Worm (Caenorhabditis elegans) whole organism, L1 larva: ENCODE results near the gene rps-18.
A peak's percentile ranks its signal among the peaks of the same experiment; 100 is the strongest.

ENCODE experiments used
- C16A3.4 ChIP-seq: fragments of 150-350 bp; optimal IDR thresholded peaks from 2 replicates; lab custom pipeline; 2014; ENCODE audit warnings: missing biosample characterization, missing genetic modification characterization
- C34B4.2 ChIP-seq: sonication (generic microtip); optimal IDR thresholded peaks from 2 replicates; lab custom pipeline; 2017; ENCODE audit warnings: mild to moderate bottlenecking, missing genetic modification characterization, missing compliant biosample characterization
- Y116A8C.19 ChIP-seq: sonication (generic microtip); optimal IDR thresholded peaks from 2 replicates; lab custom pipeline; 2016; ENCODE audit warnings: missing compliant biosample characterization, missing genetic modification characterization, borderline replicate concordance
- aly-2 ChIP-seq: fragments of 150-350 bp; optimal IDR thresholded peaks from 2 replicates; lab custom pipeline; 2014; ENCODE audit warnings: missing biosample characterization, missing genetic modification characterization
- ama-1 ChIP-seq: fragments of 150-350 bp; optimal IDR thresholded peaks from 2 replicates; lab custom pipeline; 2014
- ceh-63 ChIP-seq: fragments of 200-800 bp; sonication (Bioruptor generic); optimal IDR thresholded peaks from 2 replicates; lab custom pipeline; 2018; ENCODE audit warnings: mild to moderate bottlenecking, missing genetic modification characterization, missing compliant biosample characterization
- ceh-8 ChIP-seq: fragments of 200-800 bp; sonication (Bioruptor generic); optimal IDR thresholded peaks from 2 replicates; lab custom pipeline; 2018; ENCODE audit warnings: mild to moderate bottlenecking, missing genetic modification characterization, moderate library complexity, missing compliant biosample characterization
- ceh-82 ChIP-seq, 3 experiments: fragments of 150-350 bp in 1 of 3; sonication (generic microtip) in 2 of 3; optimal IDR thresholded peaks; 2 replicates each; lab custom pipeline; 2014 to 2017; ENCODE audit warnings: missing biosample characterization in 3 of 3, missing genetic modification characterization in 3 of 3
- ceh-88 ChIP-seq: fragments of 200-800 bp; sonication (Bioruptor generic); IDR thresholded peaks from 2 replicates; pipeline ENCODE4 v1.3.6; 2022; ENCODE audit warnings: missing genetic modification characterization, missing compliant biosample characterization
- ces-1 ChIP-seq: fragments of 150-350 bp; optimal IDR thresholded peaks from 2 replicates; lab custom pipeline; 2014; ENCODE audit warnings: missing biosample characterization, missing genetic modification reagents, missing genetic modification characterization
- dpl-1 ChIP-seq, 3 experiments: fragments of 150-350 bp in 2 of 3; sonication (generic microtip) in 1 of 3; optimal IDR thresholded peaks; 2 replicates each; lab custom pipeline; 2014 to 2017; ENCODE audit warnings: missing biosample characterization in 3 of 3, missing genetic modification characterization in 3 of 3, missing genetic modification reagents in 3 of 3
- dsc-1 ChIP-seq: sonication (generic microtip); optimal IDR thresholded peaks from 2 replicates; lab custom pipeline; 2016; ENCODE audit warnings: mild to moderate bottlenecking, missing genetic modification characterization, missing compliant biosample characterization
- efl-1 ChIP-seq, 4 experiments: fragments of 150-350 bp; optimal IDR thresholded peaks in 3 of 4; peaks in 1 of 4; 1 replicate in 1 of 4; 2 replicates in 3 of 4; lab custom pipeline; 2014; ENCODE audit warnings: missing biosample characterization in 2 of 4, missing genetic modification characterization in 2 of 4, missing genetic modification reagents in 2 of 4
- fkh-10 ChIP-seq: sonication (generic microtip); optimal IDR thresholded peaks from 2 replicates; lab custom pipeline; 2017; ENCODE audit warnings: missing biosample characterization, missing genetic modification reagents, missing genetic modification characterization
- fkh-4 ChIP-seq: sonication (generic microtip); optimal IDR thresholded peaks from 2 replicates; lab custom pipeline; 2016; ENCODE audit warnings: missing compliant biosample characterization, missing genetic modification characterization, borderline replicate concordance
- fkh-8 ChIP-seq: sonication (generic microtip); optimal IDR thresholded peaks from 2 replicates; lab custom pipeline; 2016; ENCODE audit warnings: mild to moderate bottlenecking, missing genetic modification characterization, missing compliant biosample characterization
- hlh-17 ChIP-seq: fragments of 200-800 bp; sonication (Bioruptor generic); optimal IDR thresholded peaks from 2 replicates; lab custom pipeline; 2018; ENCODE audit warnings: missing genetic modification characterization, mild to moderate bottlenecking, missing compliant biosample characterization, moderate library complexity, borderline replicate concordance
- irx-1 ChIP-seq: sonication (generic microtip); optimal IDR thresholded peaks from 2 replicates; lab custom pipeline; 2016; ENCODE audit warnings: missing genetic modification characterization, missing compliant biosample characterization
- lin-13 ChIP-seq: fragments of 150-350 bp; optimal IDR thresholded peaks from 2 replicates; lab custom pipeline; 2014; ENCODE audit warnings: missing biosample characterization, missing genetic modification reagents, missing genetic modification characterization
- lir-3 ChIP-seq: sonication (generic microtip); optimal IDR thresholded peaks from 2 replicates; lab custom pipeline; 2016; ENCODE audit warnings: mild to moderate bottlenecking, missing genetic modification characterization, moderate library complexity, missing compliant biosample characterization; ENCODE audit not compliant: poor library complexity
- lsy-2 ChIP-seq, 2 experiments: fragments of 150-350 bp; optimal IDR thresholded peaks; 2 replicates each; lab custom pipeline; 2014; ENCODE audit warnings: missing biosample characterization in 2 of 2, missing genetic modification characterization in 2 of 2
- mab-9 ChIP-seq: fragments of 200-800 bp; sonication (Bioruptor generic); IDR thresholded peaks from 2 replicates; pipeline ENCODE4 v1.3.6; 2022; ENCODE audit warnings: missing genetic modification reagents, missing genetic modification characterization, missing compliant biosample characterization
- mef-2 ChIP-seq: fragments of 150-350 bp; optimal IDR thresholded peaks from 2 replicates; lab custom pipeline; 2014; ENCODE audit warnings: missing biosample characterization, missing genetic modification characterization
- mep-1 ChIP-seq: fragments of 150-350 bp; optimal IDR thresholded peaks from 2 replicates; lab custom pipeline; 2014; ENCODE audit warnings: missing biosample characterization, missing genetic modification characterization
- nhr-12 ChIP-seq: sonication (generic microtip); optimal IDR thresholded peaks from 2 replicates; lab custom pipeline; 2017; ENCODE audit warnings: missing biosample characterization, missing genetic modification characterization
- nhr-19 ChIP-seq: fragments of 200-800 bp; sonication (Bioruptor generic); conservative IDR thresholded peaks from 2 replicates; pipeline ENCODE4 v1.3.6; 2022; ENCODE audit warnings: missing genetic modification characterization, missing compliant biosample characterization
- nhr-20 ChIP-seq: sonication (generic microtip); optimal IDR thresholded peaks from 2 replicates; lab custom pipeline; 2016; ENCODE audit warnings: mild to moderate bottlenecking, missing genetic modification characterization, missing compliant biosample characterization
- nhr-237 ChIP-seq: fragments of 150-350 bp; optimal IDR thresholded peaks from 2 replicates; lab custom pipeline; 2014; ENCODE audit warnings: missing biosample characterization, missing genetic modification characterization
- nhr-47 ChIP-seq: sonication (generic microtip); optimal IDR thresholded peaks from 2 replicates; lab custom pipeline; 2016; ENCODE audit warnings: mild to moderate bottlenecking, missing genetic modification characterization, moderate library complexity, missing compliant biosample characterization
- nhr-71 ChIP-seq: sonication (generic microtip); optimal IDR thresholded peaks from 2 replicates; lab custom pipeline; 2016; ENCODE audit warnings: mild to moderate bottlenecking, missing genetic modification characterization, moderate library complexity, missing compliant biosample characterization
- nhr-77 ChIP-seq: fragments of 150-350 bp; optimal IDR thresholded peaks from 2 replicates; lab custom pipeline; 2014; ENCODE audit warnings: missing biosample characterization, missing genetic modification characterization
- nhr-90 ChIP-seq: sonication (generic microtip); optimal IDR thresholded peaks from 2 replicates; lab custom pipeline; 2016; ENCODE audit warnings: mild to moderate bottlenecking, missing genetic modification characterization, missing compliant biosample characterization; ENCODE audit not compliant: poor library complexity
- pag-3 ChIP-seq: sonication (generic microtip); optimal IDR thresholded peaks from 2 replicates; lab custom pipeline; 2017; ENCODE audit warnings: missing genetic modification characterization, mild to moderate bottlenecking, missing compliant biosample characterization, antibody characterized with exemption, borderline replicate concordance; ENCODE audit not compliant: insufficient read depth
- pax-3 ChIP-seq: fragments of 200-800 bp; sonication (Bioruptor generic); optimal IDR thresholded peaks from 2 replicates; lab custom pipeline; 2018; ENCODE audit warnings: mild to moderate bottlenecking, missing genetic modification characterization, moderate library complexity, missing compliant biosample characterization
- pqm-1 ChIP-seq: sonication (generic microtip); optimal IDR thresholded peaks from 3 replicates; lab custom pipeline; 2017; ENCODE audit warnings: missing biosample characterization, missing genetic modification characterization
- skn-1 ChIP-seq: fragments of 150-350 bp; optimal IDR thresholded peaks from 2 replicates; lab custom pipeline; 2014; ENCODE audit warnings: missing biosample characterization, missing genetic modification characterization
- snpc-4 ChIP-seq: fragments of 150-350 bp; optimal IDR thresholded peaks from 2 replicates; lab custom pipeline; 2014; ENCODE audit warnings: missing biosample characterization, missing genetic modification characterization
- snu-23 ChIP-seq: sonication (generic microtip); optimal IDR thresholded peaks from 2 replicates; lab custom pipeline; 2016; ENCODE audit warnings: missing genetic modification characterization, missing compliant biosample characterization
- sox-4 ChIP-seq: sonication (generic microtip); optimal IDR thresholded peaks from 2 replicates; lab custom pipeline; 2016; ENCODE audit warnings: missing genetic modification characterization, missing compliant biosample characterization
- sptf-1 ChIP-seq: fragments of 150-350 bp; optimal IDR thresholded peaks from 2 replicates; lab custom pipeline; 2014; ENCODE audit warnings: missing biosample characterization, missing genetic modification characterization
- sup-37 ChIP-seq: fragments of 200-800 bp; sonication (Bioruptor generic); optimal IDR thresholded peaks from 2 replicates; lab custom pipeline; 2018; ENCODE audit warnings: mild to moderate bottlenecking, missing genetic modification characterization, missing compliant biosample characterization
- swsn-7 ChIP-seq: sonication (generic microtip); optimal IDR thresholded peaks from 2 replicates; lab custom pipeline; 2016; ENCODE audit warnings: missing genetic modification characterization, missing compliant biosample characterization
- tbx-2 ChIP-seq: sonication (generic microtip); optimal IDR thresholded peaks from 2 replicates; lab custom pipeline; 2016; ENCODE audit warnings: missing genetic modification characterization, missing compliant biosample characterization
- tlp-1 ChIP-seq: fragments of 150-350 bp; optimal IDR thresholded peaks from 2 replicates; lab custom pipeline; 2014; ENCODE audit warnings: missing biosample characterization, missing genetic modification characterization
- unc-30 ChIP-seq: sonication (generic microtip); optimal IDR thresholded peaks from 2 replicates; lab custom pipeline; 2017; ENCODE audit warnings: missing biosample characterization, missing genetic modification characterization
- unc-86 ChIP-seq: sonication (generic microtip); optimal IDR thresholded peaks from 2 replicates; lab custom pipeline; 2016; ENCODE audit warnings: missing genetic modification characterization, missing compliant biosample characterization
- unc-98 ChIP-seq: fragments of 200-800 bp; sonication (Bioruptor generic); IDR thresholded peaks from 2 replicates; pipeline ENCODE4 v1.3.6; 2022; ENCODE audit warnings: missing genetic modification characterization, missing compliant biosample characterization
- vab-15 ChIP-seq: sonication (generic microtip); optimal IDR thresholded peaks from 2 replicates; lab custom pipeline; 2017; ENCODE audit warnings: missing genotype, mild to moderate bottlenecking, missing genetic modification characterization, missing compliant biosample characterization
- xbp-1 ChIP-seq: sonication (generic microtip); optimal IDR thresholded peaks from 2 replicates; lab custom pipeline; 2016; ENCODE audit warnings: missing genetic modification characterization, missing compliant biosample characterization
- ztf-11 ChIP-seq, 2 experiments: sonication (generic microtip); optimal IDR thresholded peaks; 2 replicates each; lab custom pipeline; 2016 to 2017; ENCODE audit warnings: missing genetic modification characterization in 2 of 2, missing biosample characterization in 1 of 2, missing compliant biosample characterization in 1 of 2

Gene rps-18

ce11 chrIV:14836885-14837284, 11.4 kb downstream of the rps-18 start, which contains the start of gene Y57G11C.22:
TSS of gene Y57G11C.22 (plus strand) at chrIV:14837211.
- peak; percentile 72 for TF ChIP-seq swsn-7 (tag; lab: Kevin White, UChicago)
- no peak for TF ChIP-seq unc-98
- TF ChIP-seq snu-23 (GFP tag; lab: Kevin White, UChicago): peak; percentile 62
- peak; percentile 63 for TF ChIP-seq unc-86 (tag; lab: Kevin White, UChicago)
- peak; percentile 39 for TF ChIP-seq fkh-8 (tag; lab: Kevin White, UChicago)
- no peak for TF ChIP-seq irx-1 (tag; lab: Kevin White, UChicago)
- TF ChIP-seq mab-9 (GFP tag; lab: Robert Waterston, UW): no peak
- TF ChIP-seq nhr-20 (tag; lab: Kevin White, UChicago): peak; percentile 5
- no peak for TF ChIP-seq lin-13
- no peak for TF ChIP-seq ztf-11 (tag; optimal IDR thresholded peaks at IDR 0.05; lab: Kevin White, UChicago)
- TF ChIP-seq tlp-1 (tag; lab: Kevin White, UChicago): no peak
- no peak for TF ChIP-seq fkh-10 (GFP tag; lab: Kevin White, UChicago)
- peak; percentile 79 for TF ChIP-seq dsc-1 (tag; lab: Kevin White, UChicago)
- TF ChIP-seq fkh-4 (tag; lab: Kevin White, UChicago): no peak
- peak; percentile 71 to 82 for TF ChIP-seq efl-1 (optimal IDR thresholded peaks at IDR 0.05; lab: Kevin White, UChicago)
- TF ChIP-seq efl-1 (GFP tag; optimal IDR thresholded peaks at IDR 0.05 in 1 of 2; lab: Kevin White, UChicago): peak in 1 of 2 experiments; percentile 64
- no peak for TF ChIP-seq nhr-12
- TF ChIP-seq pqm-1: no peak
- TF ChIP-seq C16A3.4: no peak
- TF ChIP-seq nhr-19 (GFP tag; lab: Robert Waterston, UW): peak; percentile 29
- TF ChIP-seq ceh-82 (tag; optimal IDR thresholded peaks at IDR 0.05; lab: Kevin White, UChicago): peak; percentile 16 to 66 (median 27)
- no peak for TF ChIP-seq ceh-63 (GFP tag; lab: Kevin White, UChicago)
- peak; percentile 67 for TF ChIP-seq nhr-47 (tag; lab: Kevin White, UChicago)
- TF ChIP-seq pag-3 (tag; lab: Kevin White, UChicago): no peak
- peak; percentile 14 for TF ChIP-seq sox-4 (tag; lab: Kevin White, UChicago)
- TF ChIP-seq xbp-1 (tag; lab: Kevin White, UChicago): peak; percentile 36
- TF ChIP-seq nhr-71 (tag; lab: Kevin White, UChicago): peak; percentile 63
- TF ChIP-seq lsy-2 (tag; optimal IDR thresholded peaks at IDR 0.05; lab: Kevin White, UChicago): peak; percentile 16 to 43
- TF ChIP-seq ceh-88 (GFP tag; lab: Robert Waterston, UW): no peak
- peak; percentile 39 for TF ChIP-seq tbx-2 (tag; lab: Kevin White, UChicago)
- TF ChIP-seq pax-3 (tag; lab: Kevin White, UChicago): peak; percentile 5
- peak in 1 of 3 experiments; percentile 26 for TF ChIP-seq dpl-1 (GFP tag; optimal IDR thresholded peaks at IDR 0.05; lab: Kevin White, UChicago)
- TF ChIP-seq mep-1 (tag; lab: Kevin White, UChicago): peak; percentile 44
- no peak for TF ChIP-seq sptf-1 (tag; lab: Kevin White, UChicago)
- TF ChIP-seq mef-2: no peak

- TF ChIP-seq sup-37 (GFP tag; lab: Kevin White, UChicago) (peak; percentile 27), efl-1 (optimal IDR thresholded peaks at IDR 0.05; lab: Kevin White, UChicago) (peak; percentile 73 to 78), efl-1 (GFP tag; optimal IDR thresholded peaks at IDR 0.05 in 1 of 2; lab: Kevin White, UChicago) (peak; percentile 39 to 93), ceh-8 (GFP tag; lab: Kevin White, UChicago) (no peak), pqm-1 (no peak), C34B4.2 (tag; lab: Kevin White, UChicago) (no peak), snpc-4 (tag; lab: Kevin White, UChicago) (peak; percentile 55), hlh-17 (GFP tag; lab: Kevin White, UChicago) (no peak), unc-30 (tag; lab: Kevin White, UChicago) (no peak), ama-1 (lab: Kevin White, UChicago) (no peak), mef-2 (no peak), nhr-12 (no peak), nhr-237 (tag; lab: Kevin White, UChicago) (no peak), nhr-90 (peak; percentile 93), lsy-2 (tag; optimal IDR thresholded peaks at IDR 0.05; lab: Kevin White, UChicago) (peak; percentile 72 to 87), ces-1 (GFP tag; lab: Kevin White, UChicago) (no peak), lin-13 (peak; percentile 74), vab-15 (tag; lab: Kevin White, UChicago) (no peak), nhr-77 (tag; lab: Kevin White, UChicago) (peak; percentile 55), Y116A8C.19 (no peak), pax-3 (tag; lab: Kevin White, UChicago) (no peak), ceh-82 (tag; optimal IDR thresholded peaks at IDR 0.05; lab: Kevin White, UChicago) (peak; percentile 38 to 68 (median 56)), ceh-88 (GFP tag; lab: Robert Waterston, UW) (peak; percentile 60), skn-1 (tag; lab: Kevin White, UChicago) (peak; percentile 43), aly-2 (tag; lab: Kevin White, UChicago) (peak; percentile 81), lir-3 (tag; lab: Kevin White, UChicago) (peak; percentile 64)
Measured at ce11 chrIV:14838095-14838494, 12.6 kb downstream of the rps-18 start.
